Fruit fly (Drosophila melanogaster) whole organism, embryonic: Measurements from ENCODE around the gene CG11858.

Experiments used
- ATbp ChIP-seq: fragments of 200-800 bp; sonication (Bioruptor generic); optimal IDR thresholded peaks from 2 replicates; lab custom pipeline; 2017; ENCODE audit warnings: missing biosample characterization, mild to moderate bottlenecking, missing genetic modification characterization, missing genetic modification reagents
- Asciz ChIP-seq: fragments of 200-800 bp; sonication (Bioruptor generic); optimal IDR thresholded peaks from 2 replicates; lab custom pipeline; 2017; ENCODE audit warnings: missing biosample characterization, mild to moderate bottlenecking, missing genetic modification characterization, missing genetic modification reagents
- Atf-2 ChIP-seq: fragments of 200-800 bp; sonication (Bioruptor generic); optimal IDR thresholded peaks from 2 replicates; lab custom pipeline; 2016; ENCODE audit warnings: missing biosample characterization, missing genetic modification characterization
- BEAF-32 ChIP-seq: fragments of 200-800 bp; sonication (Bioruptor generic); optimal IDR thresholded peaks from 3 replicates; lab custom pipeline; 2017; ENCODE audit warnings: missing biosample characterization, missing genetic modification characterization, mild to moderate bottlenecking, moderate library complexity, missing genetic modification reagents
- BtbVII ChIP-seq: fragments of 200-800 bp; sonication (Bioruptor generic); optimal IDR thresholded peaks from 3 replicates; lab custom pipeline; 2017; ENCODE audit warnings: missing biosample characterization, mild to moderate bottlenecking, missing genetic modification characterization
- CG12104 ChIP-seq: fragments of 200-800 bp; sonication (Bioruptor generic); optimal IDR thresholded peaks from 3 replicates; lab custom pipeline; 2016; ENCODE audit warnings: missing biosample characterization, missing genetic modification characterization
- CG12299 ChIP-seq: fragments of 200-800 bp; sonication (Bioruptor generic); optimal IDR thresholded peaks from 2 replicates; lab custom pipeline; 2018; ENCODE audit warnings: missing biosample characterization, mild to moderate bottlenecking, missing genetic modification characterization
- CG14965 ChIP-seq: fragments of 200-800 bp; sonication (Bioruptor generic); optimal IDR thresholded peaks from 2 replicates; lab custom pipeline; 2016; ENCODE audit warnings: missing biosample characterization, missing genetic modification characterization, borderline replicate concordance
- CG15269 ChIP-seq: fragments of 200-800 bp; sonication (Bioruptor generic); optimal IDR thresholded peaks from 2 replicates; lab custom pipeline; 2018; ENCODE audit warnings: missing biosample characterization, mild to moderate bottlenecking, missing genetic modification characterization, moderate library complexity
- CG16863 ChIP-seq: fragments of 200-800 bp; sonication (Bioruptor generic); optimal IDR thresholded peaks from 3 replicates; lab custom pipeline; 2016; ENCODE audit warnings: missing biosample characterization, missing genetic modification characterization
- CG17385 ChIP-seq: fragments of 200-800 bp; sonication (Bioruptor generic); optimal IDR thresholded peaks from 3 replicates; lab custom pipeline; 2018; ENCODE audit warnings: missing biosample characterization, mild to moderate bottlenecking, missing genetic modification characterization
- CG18262 ChIP-seq: fragments of 200-800 bp; optimal IDR thresholded peaks from 3 replicates; lab custom pipeline; 2019; ENCODE audit warnings: missing biosample characterization, mild to moderate bottlenecking, missing genetic modification characterization, moderate library complexity
- CG18599 ChIP-seq: fragments of 200-800 bp; sonication (Bioruptor generic); optimal IDR thresholded peaks from 3 replicates; lab custom pipeline; 2017; ENCODE audit warnings: missing biosample characterization, missing genetic modification characterization, mild to moderate bottlenecking, moderate library complexity, missing genetic modification reagents
- CG3838 ChIP-seq: fragments of 200-800 bp; sonication (Bioruptor generic); optimal IDR thresholded peaks from 3 replicates; lab custom pipeline; 2016; ENCODE audit warnings: missing biosample characterization, missing genetic modification characterization
- CG42726 ChIP-seq: fragments of 200-800 bp; sonication (Bioruptor generic); IDR thresholded peaks from 2 replicates; pipeline ENCODE4 v1.3.6; 2022; ENCODE audit warnings: missing biosample characterization, missing genetic modification characterization; ENCODE audit not compliant: partially characterized antibody
- CG6765 ChIP-seq: fragments of 200-800 bp; sonication (Bioruptor generic); optimal IDR thresholded peaks from 3 replicates; lab custom pipeline; 2017; ENCODE audit warnings: missing biosample characterization, mild to moderate bottlenecking, missing genetic modification characterization
- CG6813 ChIP-seq: fragments of 200-800 bp; sonication (Bioruptor generic); optimal IDR thresholded peaks from 2 replicates; lab custom pipeline; 2017; ENCODE audit warnings: missing biosample characterization, missing genetic modification characterization, mild to moderate bottlenecking, moderate library complexity, missing genetic modification reagents
- CG7372 ChIP-seq: fragments of 200-800 bp; sonication (Bioruptor generic); IDR thresholded peaks from 2 replicates; pipeline ENCODE4 v1.3.6; 2022; ENCODE audit warnings: missing biosample characterization, missing genetic modification characterization
- CG9817 ChIP-seq: fragments of 200-800 bp; sonication (Bioruptor generic); optimal IDR thresholded peaks from 2 replicates; lab custom pipeline; 2018; ENCODE audit warnings: missing biosample characterization, mild to moderate bottlenecking, missing genetic modification characterization, moderate library complexity
- Dll ChIP-seq: fragments of 200-800 bp; sonication (Bioruptor generic); IDR thresholded peaks from 4 replicates; pipeline ENCODE4 v1.3.6; 2022; ENCODE audit warnings: missing biosample characterization, missing genetic modification characterization; ENCODE audit not compliant: partially characterized antibody
- ERR ChIP-seq: fragments of 200-800 bp; sonication (Bioruptor generic); optimal IDR thresholded peaks from 2 replicates; lab custom pipeline; 2016; ENCODE audit warnings: missing biosample characterization, missing genetic modification characterization
- Ets65A ChIP-seq: fragments of 200-800 bp; sonication (Bioruptor generic); peaks from one replicate; lab custom pipeline; 2016; ENCODE audit warnings: missing biosample characterization, missing genetic modification characterization
- Hand ChIP-seq: fragments of 200-800 bp; sonication (Bioruptor generic); optimal IDR thresholded peaks from 2 replicates; lab custom pipeline; 2017; ENCODE audit warnings: mild to moderate bottlenecking, missing biosample characterization, missing genetic modification reagents, missing genetic modification characterization
- Hsf ChIP-seq: fragments of 200-800 bp; sonication (Bioruptor generic); optimal IDR thresholded peaks from 3 replicates; lab custom pipeline; 2016; ENCODE audit warnings: missing biosample characterization, missing genetic modification characterization
- MTF-1 ChIP-seq: fragments of 200-800 bp; sonication (Bioruptor generic); optimal IDR thresholded peaks from 2 replicates; lab custom pipeline; 2018; ENCODE audit warnings: missing biosample characterization, mild to moderate bottlenecking, missing genetic modification characterization, borderline replicate concordance
- Med ChIP-seq: fragments of 200-800 bp; sonication (Bioruptor generic); peaks from one replicate; lab custom pipeline; 2016; ENCODE audit warnings: missing biosample characterization, missing genetic modification characterization, mild to moderate bottlenecking, inconsistent platforms, moderate library complexity
- Mrtf ChIP-seq: fragments of 200-800 bp; sonication (Bioruptor generic); IDR thresholded peaks from 3 replicates; pipeline ENCODE4 v1.3.6; 2022; ENCODE audit warnings: missing biosample characterization, missing genetic modification characterization
- Myb ChIP-seq: fragments of 200-800 bp; sonication (Bioruptor generic); optimal IDR thresholded peaks from 2 replicates; lab custom pipeline; 2016; ENCODE audit warnings: missing biosample characterization, missing genetic modification characterization
- Nf-YC ChIP-seq: fragments of 200-800 bp; optimal IDR thresholded peaks from 3 replicates; lab custom pipeline; 2019; ENCODE audit warnings: missing biosample characterization, mild to moderate bottlenecking, missing genetic modification characterization, moderate library complexity
- Tbp ChIP-seq: fragments of >200 bp; optimal IDR thresholded peaks from 2 replicates; lab custom pipeline; 2018; ENCODE audit warnings: missing biosample characterization, missing genetic modification characterization
- caup ChIP-seq: fragments of 200-800 bp; sonication (Bioruptor generic); optimal IDR thresholded peaks from 3 replicates; lab custom pipeline; 2017; ENCODE audit warnings: missing biosample characterization, mild to moderate bottlenecking, missing genetic modification characterization, moderate library complexity; ENCODE audit not compliant: severe bottlenecking
- cwo ChIP-seq: fragments of 200-800 bp; sonication (Bioruptor generic); optimal IDR thresholded peaks from 3 replicates; lab custom pipeline; 2017; ENCODE audit warnings: missing biosample characterization, missing genetic modification characterization, mild to moderate bottlenecking, moderate library complexity, missing genetic modification reagents
- dan ChIP-seq: fragments of 200-800 bp; sonication (Bioruptor generic); IDR thresholded peaks from 2 replicates; pipeline ENCODE4 v1.3.6; 2022; ENCODE audit warnings: missing biosample characterization, missing genetic modification characterization
- dysf ChIP-seq: fragments of 200-800 bp; sonication (Bioruptor generic); IDR thresholded peaks from 3 replicates; pipeline ENCODE4 v1.3.6; 2022; ENCODE audit warnings: missing biosample characterization, missing genetic modification characterization
- eyg ChIP-seq: fragments of 200-800 bp; sonication (Bioruptor generic); optimal IDR thresholded peaks from 3 replicates; lab custom pipeline; 2016; ENCODE audit warnings: missing biosample characterization, missing genetic modification characterization
- fd3F ChIP-seq: fragments of 200-800 bp; sonication (Bioruptor generic); optimal IDR thresholded peaks from 2 replicates; lab custom pipeline; 2018; ENCODE audit warnings: missing biosample characterization, mild to moderate bottlenecking, missing genetic modification characterization, moderate library complexity
- gce ChIP-seq: fragments of 200-800 bp; sonication (Bioruptor generic); IDR thresholded peaks from 3 replicates; pipeline ENCODE4 v1.3.6; 2022; ENCODE audit warnings: missing biosample characterization, missing genetic modification characterization
- gcm2 ChIP-seq: fragments of 200-800 bp; sonication (Bioruptor generic); optimal IDR thresholded peaks from 2 replicates; lab custom pipeline; 2016; ENCODE audit warnings: missing biosample characterization, missing genetic modification characterization
- gem ChIP-seq: fragments of 200-800 bp; sonication (Bioruptor generic); optimal IDR thresholded peaks from 2 replicates; lab custom pipeline; 2019; ENCODE audit warnings: missing biosample characterization, mild to moderate bottlenecking, missing genetic modification characterization, moderate library complexity
- lab ChIP-seq: fragments of 200-800 bp; sonication (Bioruptor generic); optimal IDR thresholded peaks from 3 replicates; lab custom pipeline; 2017; ENCODE audit warnings: missing biosample characterization, missing genetic modification characterization, mild to moderate bottlenecking, moderate library complexity, missing genetic modification reagents
- odd ChIP-seq: fragments of 200-800 bp; sonication (Bioruptor generic); optimal IDR thresholded peaks from 2 replicates; lab custom pipeline; 2017; ENCODE audit warnings: missing biosample characterization, mild to moderate bottlenecking, missing genetic modification characterization
- zen2 ChIP-seq: fragments of 200-800 bp; sonication (Bioruptor generic); IDR thresholded peaks from 3 replicates; pipeline ENCODE4 v1.3.6; 2022; ENCODE audit warnings: missing biosample characterization, missing genetic modification characterization; ENCODE audit not compliant: partially characterized antibody
- zfh1 ChIP-seq: fragments of 200-800 bp; sonication (Bioruptor generic); IDR thresholded peaks from 3 replicates; pipeline ENCODE4 v1.3.6; 2022; ENCODE audit warnings: missing biosample characterization, missing genetic modification characterization

CG11858 gene

dm6 chr3R:25275276-25275675 lies 12.7 kb downstream of the CG11858 start (continued):
- TF ChIP-seq BtbVII (GFP tag; lab: Kevin White, UChicago) (peak; percentile 66), dysf (GFP tag; lab: Robert Waterston, UW) (no peak), Dll (GFP tag; lab: Robert Waterston, UW) (no peak), CG7372 (peak; percentile 59), zen2 (GFP tag; lab: Robert Waterston, UW) (no peak), fd3F (GFP tag; lab: Kevin White, UChicago) (peak; percentile 50), eyg (GFP tag; lab: Kevin White, UChicago) (peak; percentile 14), Nf-YC (tag; lab: Kevin White, UChicago) (peak; percentile 32), CG17385 (GFP tag; lab: Kevin White, UChicago) (peak; percentile 22), Hand (GFP tag; lab: Kevin White, UChicago) (peak; percentile 52), CG12299 (peak; percentile 36), CG6765 (GFP tag; lab: Kevin White, UChicago) (peak; percentile 68), CG6813 (GFP tag; lab: Kevin White, UChicago) (peak; percentile 25), cwo (GFP tag; lab: Kevin White, UChicago) (peak; percentile 19), CG12104 (GFP tag; lab: Kevin White, UChicago) (peak; percentile 35), Med (GFP tag; lab: Kevin White, UChicago) (peak; percentile 67), odd (GFP tag; lab: Kevin White, UChicago) (peak; percentile 61), CG16863 (GFP tag; lab: Kevin White, UChicago) (no peak), CG9817 (tag; lab: Kevin White, UChicago) (peak; percentile 26), zfh1 (GFP tag; lab: Robert Waterston, UW) (no peak), CG15269 (peak; percentile 55)

- no peak for TF ChIP-seq CG14965
- TF ChIP-seq gce (GFP tag; lab: Robert Waterston, UW): no peak
- TF ChIP-seq Ets65A (GFP tag; lab: Kevin White, UChicago): peak; percentile 26
- no peak for TF ChIP-seq Tbp (GFP tag; lab: Kevin White, UChicago)
- no peak for TF ChIP-seq CG18262
- TF ChIP-seq Myb (GFP tag; lab: Kevin White, UChicago): no peak
- TF ChIP-seq CG17385 (GFP tag; lab: Kevin White, UChicago): no peak
- no peak for TF ChIP-seq CG3838 (GFP tag; lab: Kevin White, UChicago)
- TF ChIP-seq BEAF-32: no peak
- no peak for TF ChIP-seq Atf-2 (GFP tag; lab: Kevin White, UChicago)
- 0 out of 3 replicates have a peak, but pooled peaks have one; percentile 8 for TF ChIP-seq Mrtf (GFP tag; lab: Robert Waterston, UW)
- TF ChIP-seq ATbp (GFP tag; lab: Kevin White, UChicago): no peak
- TF ChIP-seq caup (GFP tag; lab: Kevin White, UChicago): no peak
- no peak for TF ChIP-seq dan (GFP tag; lab: Robert Waterston, UW)
- TF ChIP-seq Hsf (GFP tag; lab: Kevin White, UChicago): no peak
- no peak for TF ChIP-seq CG42726 (GFP tag; lab: Robert Waterston, UW)
These were observed 14.6 kb downstream of the CG11858 start, which contains the start of gene CG10513 for dm6 chr3R:25277112-25277511. CG10513 (minus strand) TSS chr3R:25277212.

- TF ChIP-seq Asciz: peak; percentile 6
- TF ChIP-seq gem (tag; lab: Kevin White, UChicago): no peak
- TF ChIP-seq ERR: no peak
- peak; percentile 60 for TF ChIP-seq MTF-1 (GFP tag; lab: Kevin White, UChicago)
- TF ChIP-seq lab (GFP tag; lab: Kevin White, UChicago): peak; percentile 24
- TF ChIP-seq Med (GFP tag; lab: Kevin White, UChicago): peak; percentile 51
- peak; percentile 25 for TF ChIP-seq CG18599 (GFP tag; lab: Kevin White, UChicago)
- no peak for TF ChIP-seq gcm2 (GFP tag; lab: Kevin White, UChicago)
- TF ChIP-seq ATbp (GFP tag; lab: Kevin White, UChicago): peak; percentile 6
These were observed 17.3 kb downstream of the CG11858 start, which contains the start of gene CG10514 for dm6 chr3R:25279796-25280350. CG10514 (minus strand) TSS chr3R:25279846.
